Worm (Caenorhabditis elegans) whole organism, L1 larva: ENCODE data around the gene ocr-1.

Experiments used
- C04F5.9 ChIP-seq: sonication (generic microtip); optimal IDR thresholded peaks from 2 replicates; lab custom pipeline; 2016; ENCODE audit warnings: missing genetic modification characterization, missing compliant biosample characterization
- C16A3.4 ChIP-seq: fragments of 150-350 bp; optimal IDR thresholded peaks from 2 replicates; lab custom pipeline; 2014; ENCODE audit warnings: missing biosample characterization, missing genetic modification characterization
- F16B12.6 ChIP-seq: fragments of 150-350 bp; optimal IDR thresholded peaks from 2 replicates; lab custom pipeline; 2014; ENCODE audit warnings: missing biosample characterization, missing genetic modification characterization
- ama-1 ChIP-seq: fragments of 150-350 bp; optimal IDR thresholded peaks from 2 replicates; lab custom pipeline; 2014
- blmp-1 ChIP-seq: fragments of 150-350 bp; optimal IDR thresholded peaks from 2 replicates; lab custom pipeline; 2014; ENCODE audit warnings: missing biosample characterization, missing genetic modification characterization
- ceh-63 ChIP-seq: fragments of 200-800 bp; sonication (Bioruptor generic); optimal IDR thresholded peaks from 2 replicates; lab custom pipeline; 2018; ENCODE audit warnings: mild to moderate bottlenecking, missing genetic modification characterization, missing compliant biosample characterization
- ceh-8 ChIP-seq: fragments of 200-800 bp; sonication (Bioruptor generic); optimal IDR thresholded peaks from 2 replicates; lab custom pipeline; 2018; ENCODE audit warnings: mild to moderate bottlenecking, missing genetic modification characterization, moderate library complexity, missing compliant biosample characterization
- ceh-88 ChIP-seq: fragments of 200-800 bp; sonication (Bioruptor generic); IDR thresholded peaks from 2 replicates; pipeline ENCODE4 v1.3.6; 2022; ENCODE audit warnings: missing genetic modification characterization, missing compliant biosample characterization
- efl-1 ChIP-seq, 4 experiments: fragments of 150-350 bp; optimal IDR thresholded peaks in 3 of 4; peaks in 1 of 4; 1 replicate in 1 of 4; 2 replicates in 3 of 4; lab custom pipeline; 2014; ENCODE audit warnings: missing biosample characterization in 2 of 4, missing genetic modification characterization in 2 of 4, missing genetic modification reagents in 2 of 4
- efl-3 ChIP-seq: fragments of 200-800 bp; sonication (Bioruptor generic); optimal IDR thresholded peaks from 2 replicates; lab custom pipeline; 2018; ENCODE audit warnings: mild to moderate bottlenecking, missing genetic modification characterization, missing compliant biosample characterization
- egl-13 ChIP-seq: sonication (generic microtip); optimal IDR thresholded peaks from 2 replicates; lab custom pipeline; 2016; ENCODE audit warnings: missing genotype, missing genetic modification reagents, missing genetic modification characterization, missing compliant biosample characterization
- egl-27 ChIP-seq, 2 experiments: fragments of 150-350 bp in 1 of 2; sonication (generic microtip); optimal IDR thresholded peaks; 3 replicates each; lab custom pipeline; 2017 to 2018; ENCODE audit warnings: missing biosample characterization in 2 of 2, missing genetic modification characterization in 2 of 2, missing genetic modification reagents in 2 of 2
- elt-2 ChIP-seq: sonication (generic microtip); optimal IDR thresholded peaks from 2 replicates; lab custom pipeline; 2016; ENCODE audit warnings: missing genetic modification characterization, mild to moderate bottlenecking, inconsistent platforms, missing compliant biosample characterization, missing genetic modification reagents
- elt-3 ChIP-seq, 6 experiments: fragments of 150-350 bp in 1 of 6; sonication (generic microtip); optimal IDR thresholded peaks; 2 replicates each; lab custom pipeline; 2017 to 2018; ENCODE audit warnings: missing biosample characterization in 6 of 6, missing genetic modification characterization in 6 of 6, inconsistent platforms in 1 of 6
- fkh-10 ChIP-seq: sonication (generic microtip); optimal IDR thresholded peaks from 2 replicates; lab custom pipeline; 2017; ENCODE audit warnings: missing biosample characterization, missing genetic modification reagents, missing genetic modification characterization
- hpl-2 ChIP-seq: fragments of 150-350 bp; optimal IDR thresholded peaks from 2 replicates; lab custom pipeline; 2014; ENCODE audit warnings: missing biosample characterization, missing genetic modification reagents, missing genetic modification characterization
- lin-14 ChIP-seq: fragments of 200-800 bp; sonication (Bioruptor generic); optimal IDR thresholded peaks from 2 replicates; lab custom pipeline; 2018; ENCODE audit warnings: mild to moderate bottlenecking, missing genetic modification characterization, moderate library complexity, missing compliant biosample characterization
- lin-15B ChIP-seq: fragments of 150-350 bp; sonication (generic microtip); optimal IDR thresholded peaks from 3 replicates; lab custom pipeline; 2014; ENCODE audit warnings: missing biosample characterization, missing genetic modification characterization
- lin-35 ChIP-seq, 2 experiments: fragments of 150-350 bp; optimal IDR thresholded peaks; 2 replicates each; lab custom pipeline; 2014; ENCODE audit warnings: missing biosample characterization in 2 of 2, missing genetic modification characterization in 2 of 2, missing genetic modification reagents in 2 of 2
- lir-3 ChIP-seq: sonication (generic microtip); optimal IDR thresholded peaks from 2 replicates; lab custom pipeline; 2016; ENCODE audit warnings: mild to moderate bottlenecking, missing genetic modification characterization, moderate library complexity, missing compliant biosample characterization; ENCODE audit not compliant: poor library complexity
- lsy-2 ChIP-seq, 2 experiments: fragments of 150-350 bp; optimal IDR thresholded peaks; 2 replicates each; lab custom pipeline; 2014; ENCODE audit warnings: missing biosample characterization in 2 of 2, missing genetic modification characterization in 2 of 2
- mef-2 ChIP-seq: fragments of 150-350 bp; optimal IDR thresholded peaks from 2 replicates; lab custom pipeline; 2014; ENCODE audit warnings: missing biosample characterization, missing genetic modification characterization
- mep-1 ChIP-seq: fragments of 150-350 bp; optimal IDR thresholded peaks from 2 replicates; lab custom pipeline; 2014; ENCODE audit warnings: missing biosample characterization, missing genetic modification characterization
- nhr-11 ChIP-seq: fragments of 150-350 bp; optimal IDR thresholded peaks from 2 replicates; lab custom pipeline; 2014; ENCODE audit warnings: missing biosample characterization, missing genetic modification characterization
- nhr-19 ChIP-seq: fragments of 200-800 bp; sonication (Bioruptor generic); conservative IDR thresholded peaks from 2 replicates; pipeline ENCODE4 v1.3.6; 2022; ENCODE audit warnings: missing genetic modification characterization, missing compliant biosample characterization
- nhr-20 ChIP-seq: sonication (generic microtip); optimal IDR thresholded peaks from 2 replicates; lab custom pipeline; 2016; ENCODE audit warnings: mild to moderate bottlenecking, missing genetic modification characterization, missing compliant biosample characterization
- nhr-237 ChIP-seq: fragments of 150-350 bp; optimal IDR thresholded peaks from 2 replicates; lab custom pipeline; 2014; ENCODE audit warnings: missing biosample characterization, missing genetic modification characterization
- nhr-71 ChIP-seq: sonication (generic microtip); optimal IDR thresholded peaks from 2 replicates; lab custom pipeline; 2016; ENCODE audit warnings: mild to moderate bottlenecking, missing genetic modification characterization, moderate library complexity, missing compliant biosample characterization
- nhr-77 ChIP-seq: fragments of 150-350 bp; optimal IDR thresholded peaks from 2 replicates; lab custom pipeline; 2014; ENCODE audit warnings: missing biosample characterization, missing genetic modification characterization
- nhr-85 ChIP-seq: sonication (generic microtip); peaks from one replicate; lab custom pipeline; 2016; ENCODE audit warnings: missing genetic modification characterization, inconsistent platforms, missing compliant biosample characterization
- nhr-90 ChIP-seq: sonication (generic microtip); optimal IDR thresholded peaks from 2 replicates; lab custom pipeline; 2016; ENCODE audit warnings: mild to moderate bottlenecking, missing genetic modification characterization, missing compliant biosample characterization; ENCODE audit not compliant: poor library complexity
- pag-3 ChIP-seq: sonication (generic microtip); optimal IDR thresholded peaks from 2 replicates; lab custom pipeline; 2017; ENCODE audit warnings: missing genetic modification characterization, mild to moderate bottlenecking, missing compliant biosample characterization, antibody characterized with exemption, borderline replicate concordance; ENCODE audit not compliant: insufficient read depth
- pqm-1 ChIP-seq: sonication (generic microtip); optimal IDR thresholded peaks from 3 replicates; lab custom pipeline; 2017; ENCODE audit warnings: missing biosample characterization, missing genetic modification characterization
- skn-1 ChIP-seq: fragments of 150-350 bp; optimal IDR thresholded peaks from 2 replicates; lab custom pipeline; 2014; ENCODE audit warnings: missing biosample characterization, missing genetic modification characterization
- snu-23 ChIP-seq: sonication (generic microtip); optimal IDR thresholded peaks from 2 replicates; lab custom pipeline; 2016; ENCODE audit warnings: missing genetic modification characterization, missing compliant biosample characterization
- tbx-2 ChIP-seq: sonication (generic microtip); optimal IDR thresholded peaks from 2 replicates; lab custom pipeline; 2016; ENCODE audit warnings: missing genetic modification characterization, missing compliant biosample characterization
- tlp-1 ChIP-seq: fragments of 150-350 bp; optimal IDR thresholded peaks from 2 replicates; lab custom pipeline; 2014; ENCODE audit warnings: missing biosample characterization, missing genetic modification characterization
- unc-30 ChIP-seq: sonication (generic microtip); optimal IDR thresholded peaks from 2 replicates; lab custom pipeline; 2017; ENCODE audit warnings: missing biosample characterization, missing genetic modification characterization
- unc-86 ChIP-seq: sonication (generic microtip); optimal IDR thresholded peaks from 2 replicates; lab custom pipeline; 2016; ENCODE audit warnings: missing genetic modification characterization, missing compliant biosample characterization
- unc-98 ChIP-seq: fragments of 200-800 bp; sonication (Bioruptor generic); IDR thresholded peaks from 2 replicates; pipeline ENCODE4 v1.3.6; 2022; ENCODE audit warnings: missing genetic modification characterization, missing compliant biosample characterization
- vab-15 ChIP-seq: sonication (generic microtip); optimal IDR thresholded peaks from 2 replicates; lab custom pipeline; 2017; ENCODE audit warnings: missing genotype, mild to moderate bottlenecking, missing genetic modification characterization, missing compliant biosample characterization
- xbp-1 ChIP-seq: sonication (generic microtip); optimal IDR thresholded peaks from 2 replicates; lab custom pipeline; 2016; ENCODE audit warnings: missing genetic modification characterization, missing compliant biosample characterization
- zip-4 ChIP-seq: fragments of 200-800 bp; sonication (Bioruptor generic); optimal IDR thresholded peaks from 2 replicates; lab custom pipeline; 2018; ENCODE audit warnings: mild to moderate bottlenecking, missing genetic modification characterization, moderate library complexity, missing compliant biosample characterization
- ztf-11 ChIP-seq, 2 experiments: sonication (generic microtip); optimal IDR thresholded peaks; 2 replicates each; lab custom pipeline; 2016 to 2017; ENCODE audit warnings: missing genetic modification characterization in 2 of 2, missing biosample characterization in 1 of 2, missing compliant biosample characterization in 1 of 2

The ocr-1 gene

DNA sequence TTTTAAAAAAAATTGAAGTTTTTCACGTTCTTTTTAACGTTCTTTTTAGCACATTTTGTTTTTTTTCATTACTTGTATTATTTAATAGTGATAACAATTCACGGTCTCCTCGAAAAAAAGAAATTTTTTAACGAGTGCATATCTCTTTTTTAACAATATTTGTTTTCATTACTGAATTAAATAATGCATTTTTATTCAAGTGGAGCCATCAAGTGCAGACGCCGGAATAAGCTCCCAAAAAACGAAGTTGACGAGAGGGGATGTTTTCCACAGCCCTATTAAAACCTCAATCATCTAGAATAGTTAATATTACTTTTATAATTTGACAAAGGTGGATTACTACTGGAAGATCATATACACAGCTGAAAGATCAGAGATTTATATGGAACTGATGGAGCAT, 7.5 kb upstream of the ocr-1 start, which contains the start of gene irld-6:
TSS of gene irld-6 (minus strand) at position 101 of the 400 bp plus-strand sequence.
- TF ChIP-seq mef-2 (tag; lab: Kevin White, UChicago) (no peak), C16A3.4 (no peak), nhr-71 (tag; lab: Kevin White, UChicago) (no peak), lin-15B (tag; lab: Kevin White, UChicago) (no peak), lin-35 (GFP tag; optimal IDR thresholded peaks at IDR 0.05; lab: Kevin White, UChicago) (no peak)
- TF ChIP-seq, all 84 proteins: peak for 0

DNA sequence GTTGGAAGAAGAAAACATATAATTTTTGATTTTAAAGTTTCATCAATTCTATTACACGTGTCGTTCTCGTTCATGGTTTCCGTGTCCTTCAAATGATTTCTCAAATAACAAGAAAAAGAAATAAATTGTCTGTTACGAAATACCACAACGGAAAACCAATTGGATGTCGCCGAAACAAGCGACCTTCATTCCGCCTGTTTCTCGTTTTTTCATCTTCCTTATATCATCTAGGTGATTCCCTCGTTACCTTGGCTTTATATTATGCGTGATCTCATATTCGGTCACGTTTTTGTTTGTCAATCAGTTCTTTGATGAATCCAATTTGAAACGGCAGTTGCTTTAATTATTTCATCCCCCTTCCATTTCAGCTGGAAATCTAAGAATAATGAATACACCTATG, 7.0 kb upstream of the ocr-1 start:
- TF ChIP-seq lin-35 (GFP tag; optimal IDR thresholded peaks at IDR 0.05; lab: Kevin White, UChicago) (peak in 1 of 2 experiments; percentile 12), nhr-237 (tag; lab: Kevin White, UChicago) (no peak), nhr-85 (tag; lab: Kevin White, UChicago) (peak; percentile 89), hpl-2 (GFP tag; lab: Kevin White, UChicago) (no peak), elt-3 (tag; optimal IDR thresholded peaks at IDR 0.05; lab: Kevin White, UChicago) (peak in 2 of 6 experiments; percentile 15 to 79), efl-1 (optimal IDR thresholded peaks at IDR 0.05; lab: Kevin White, UChicago) (no peak), efl-1 (GFP tag; optimal IDR thresholded peaks at IDR 0.05 in 1 of 2; lab: Kevin White, UChicago) (no peak), vab-15 (tag; lab: Kevin White, UChicago) (no peak), unc-98 (GFP tag; lab: Robert Waterston, UW) (no peak), ceh-8 (GFP tag; lab: Kevin White, UChicago) (no peak), nhr-11 (no peak), egl-27 (tag; optimal IDR thresholded peaks at IDR 0.05; lab: Kevin White, UChicago) (no peak), xbp-1 (peak; percentile 39), ama-1 (lab: Kevin White, UChicago) (no peak), F16B12.6 (tag; lab: Kevin White, UChicago) (no peak), unc-30 (tag; lab: Kevin White, UChicago) (no peak), lir-3 (tag; lab: Kevin White, UChicago) (no peak), snu-23 (GFP tag; lab: Kevin White, UChicago) (peak; percentile 50), egl-13 (tag; lab: Kevin White, UChicago) (no peak), nhr-20 (tag; lab: Kevin White, UChicago) (peak; percentile 50), lsy-2 (tag; optimal IDR thresholded peaks at IDR 0.05; lab: Kevin White, UChicago) (no peak), mep-1 (tag; lab: Kevin White, UChicago) (no peak), tbx-2 (tag; lab: Kevin White, UChicago) (peak; percentile 2), lin-14 (GFP tag; lab: Kevin White, UChicago) (peak; percentile 86), pqm-1 (tag; lab: Kevin White, UChicago) (no peak), tlp-1 (no peak), nhr-77 (no peak), unc-86 (no peak), elt-2 (tag; lab: Kevin White, UChicago) (no peak), blmp-1 (tag; lab: Kevin White, UChicago) (peak; percentile 63), zip-4 (GFP tag; lab: Kevin White, UChicago) (peak; percentile 11), skn-1 (tag; lab: Kevin White, UChicago) (peak; percentile 40), efl-3 (GFP tag; lab: Kevin White, UChicago) (no peak), nhr-19 (GFP tag; lab: Robert Waterston, UW) (no peak), nhr-71 (tag; lab: Kevin White, UChicago) (peak; percentile 45)
- TF ChIP-seq, all 84 proteins: peak for 12

DNA sequence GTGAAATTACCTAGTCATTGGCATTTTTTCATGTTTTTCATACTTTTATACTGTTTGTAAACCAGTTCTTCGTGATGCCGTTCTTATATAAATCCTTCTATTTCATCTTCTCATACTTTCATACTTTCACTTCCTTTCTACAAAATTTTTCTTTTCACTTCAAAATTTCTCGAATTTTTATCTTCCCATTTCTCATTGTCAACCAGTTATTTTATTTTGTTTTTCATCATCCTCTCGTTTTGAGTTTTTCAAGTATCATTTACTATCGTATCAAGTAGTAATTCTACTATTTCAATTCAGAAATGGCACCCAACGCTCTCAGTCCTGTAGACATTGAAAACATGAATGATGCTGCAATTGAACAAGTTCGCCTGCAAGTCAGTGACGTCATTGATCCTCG, 5.5 kb upstream of the ocr-1 start, which contains the start of gene F28H7.8:
TSS of gene F28H7.8 (plus strand) at position 301 of the 400 bp plus-strand sequence.
- TF ChIP-seq fkh-10 (GFP tag; lab: Kevin White, UChicago) (no peak), pag-3 (tag; lab: Kevin White, UChicago) (no peak), C04F5.9 (tag; lab: Kevin White, UChicago) (no peak), ceh-88 (no peak), ceh-63 (no peak), nhr-85 (tag; lab: Kevin White, UChicago) (peak; percentile 61), ztf-11 (tag; optimal IDR thresholded peaks at IDR 0.05; lab: Kevin White, UChicago) (no peak), nhr-90 (tag; lab: Kevin White, UChicago) (no peak)
